Worm (Caenorhabditis elegans) whole organism, L3 larva: ENCODE results near the gene oac-56.

Source experiments
- R02D3.7 ChIP-seq: fragments of 150-350 bp; optimal IDR thresholded peaks from 2 replicates; lab custom pipeline; 2014; ENCODE audit warnings: missing biosample characterization, missing genetic modification characterization
- ZK546.5 ChIP-seq: sonication (generic microtip); optimal IDR thresholded peaks from 2 replicates; lab custom pipeline; 2017; ENCODE audit warnings: missing biosample characterization, missing genetic modification characterization
- aly-2 ChIP-seq: fragments of 150-350 bp; optimal IDR thresholded peaks from 2 replicates; lab custom pipeline; 2014; ENCODE audit warnings: missing biosample characterization, missing genetic modification characterization
- ama-1 ChIP-seq: fragments of 150-350 bp; optimal IDR thresholded peaks from 2 replicates; lab custom pipeline; 2018
- ceh-28 ChIP-seq: fragments of 150-350 bp; optimal IDR thresholded peaks from 2 replicates; lab custom pipeline; 2014; ENCODE audit warnings: missing biosample characterization, missing genetic modification reagents, missing genetic modification characterization
- ceh-82 ChIP-seq: fragments of 150-350 bp; optimal IDR thresholded peaks from 2 replicates; lab custom pipeline; 2014; ENCODE audit warnings: missing biosample characterization, missing genetic modification characterization
- ceh-9 ChIP-seq: sonication (generic microtip); optimal IDR thresholded peaks from 2 replicates; lab custom pipeline; 2018; ENCODE audit warnings: missing biosample characterization, missing genetic modification characterization
- egl-27 ChIP-seq: sonication (generic microtip); optimal IDR thresholded peaks from 4 replicates; lab custom pipeline; 2017; ENCODE audit warnings: missing biosample characterization, missing genetic modification reagents, missing genetic modification characterization
- elt-3 ChIP-seq, 3 experiments: fragments of 150-350 bp in 1 of 3; sonication (generic microtip) in 2 of 3; optimal IDR thresholded peaks; 2 replicates in 2 of 3; 4 replicates in 1 of 3; lab custom pipeline; 2014 to 2017; ENCODE audit warnings: missing biosample characterization in 3 of 3, missing genetic modification characterization in 3 of 3
- eor-1 ChIP-seq, 2 experiments: fragments of 150-350 bp; optimal IDR thresholded peaks; 2 replicates each; lab custom pipeline; 2014 to 2018; ENCODE audit warnings: missing biosample characterization in 2 of 2, missing genetic modification characterization in 2 of 2
- fkh-10 ChIP-seq: sonication (generic microtip); optimal IDR thresholded peaks from 2 replicates; lab custom pipeline; 2017; ENCODE audit warnings: missing biosample characterization, missing genetic modification reagents, missing genetic modification characterization
- fkh-2 ChIP-seq: fragments of 150-350 bp; optimal IDR thresholded peaks from 2 replicates; lab custom pipeline; 2014; ENCODE audit warnings: missing biosample characterization, missing genetic modification reagents, missing genetic modification characterization
- hmg-11 ChIP-seq: sonication (generic microtip); optimal IDR thresholded peaks from 2 replicates; lab custom pipeline; 2016; ENCODE audit warnings: missing genetic modification characterization, missing compliant biosample characterization
- jun-1 ChIP-seq: fragments of 150-350 bp; optimal IDR thresholded peaks from 2 replicates; lab custom pipeline; 2014; ENCODE audit warnings: missing biosample characterization, missing genetic modification reagents, missing genetic modification characterization
- lin-15B ChIP-seq: fragments of 150-350 bp; optimal IDR thresholded peaks from 2 replicates; lab custom pipeline; 2014; ENCODE audit warnings: missing biosample characterization, missing genetic modification characterization
- lin-39 ChIP-seq: fragments of 150-350 bp; optimal IDR thresholded peaks from 2 replicates; lab custom pipeline; 2018; ENCODE audit warnings: missing biosample characterization, missing genetic modification reagents, missing genetic modification characterization
- lsy-12 ChIP-seq: sonication (generic microtip); optimal IDR thresholded peaks from 2 replicates; lab custom pipeline; 2016; ENCODE audit warnings: mild to moderate bottlenecking, missing genetic modification characterization, missing compliant biosample characterization
- mdl-1 ChIP-seq: fragments of 150-350 bp; optimal IDR thresholded peaks from 2 replicates; lab custom pipeline; 2014; ENCODE audit warnings: missing biosample characterization, missing genetic modification characterization
- mml-1 ChIP-seq: fragments of 150-350 bp; sonication (generic microtip); optimal IDR thresholded peaks from 3 replicates; lab custom pipeline; 2014; ENCODE audit warnings: missing biosample characterization, missing genetic modification characterization
- nfya-1 ChIP-seq: sonication (generic microtip); optimal IDR thresholded peaks from 2 replicates; lab custom pipeline; 2017; ENCODE audit warnings: missing genetic modification characterization, mild to moderate bottlenecking, missing compliant biosample characterization, antibody characterized with exemption, moderate library complexity; ENCODE audit not compliant: insufficient read depth
- nhr-11 ChIP-seq: fragments of 150-350 bp; optimal IDR thresholded peaks from 2 replicates; lab custom pipeline; 2014; ENCODE audit warnings: missing biosample characterization, missing genetic modification characterization
- nhr-23 ChIP-seq: fragments of 150-350 bp; optimal IDR thresholded peaks from 2 replicates; lab custom pipeline; 2014; ENCODE audit warnings: missing biosample characterization, missing genetic modification reagents, missing genetic modification characterization
- nhr-237 ChIP-seq: fragments of 150-350 bp; optimal IDR thresholded peaks from 2 replicates; lab custom pipeline; 2014; ENCODE audit warnings: missing biosample characterization, missing genetic modification characterization
- nhr-25 ChIP-seq: sonication (generic microtip); optimal IDR thresholded peaks from 2 replicates; lab custom pipeline; 2017; ENCODE audit warnings: missing biosample characterization, missing genetic modification characterization
- nhr-28 ChIP-seq: fragments of 150-350 bp; optimal IDR thresholded peaks from 2 replicates; lab custom pipeline; 2014; ENCODE audit warnings: missing biosample characterization, missing genetic modification characterization
- nhr-43 ChIP-seq: sonication (generic microtip); optimal IDR thresholded peaks from 2 replicates; lab custom pipeline; 2016; ENCODE audit warnings: mild to moderate bottlenecking, missing genetic modification characterization, missing compliant biosample characterization; ENCODE audit not compliant: poor library complexity, severe bottlenecking
- nhr-67 ChIP-seq: fragments of 150-350 bp; optimal IDR thresholded peaks from 2 replicates; lab custom pipeline; 2014; ENCODE audit warnings: missing biosample characterization, missing genetic modification characterization
- nhr-77 ChIP-seq: fragments of 150-350 bp; optimal IDR thresholded peaks from 2 replicates; lab custom pipeline; 2014; ENCODE audit warnings: missing biosample characterization, missing genetic modification characterization
- pha-4 ChIP-seq: fragments of 150-350 bp; optimal IDR thresholded peaks from 2 replicates; lab custom pipeline; 2014; ENCODE audit warnings: missing biosample characterization, missing genetic modification reagents, missing genetic modification characterization
- skn-1 ChIP-seq: fragments of 150-350 bp; optimal IDR thresholded peaks from 2 replicates; lab custom pipeline; 2014; ENCODE audit warnings: missing biosample characterization, missing genetic modification characterization
- snpc-4 ChIP-seq: fragments of 150-350 bp; optimal IDR thresholded peaks from 2 replicates; lab custom pipeline; 2014; ENCODE audit warnings: missing biosample characterization, missing genetic modification characterization
- tbx-2 ChIP-seq: sonication (generic microtip); optimal IDR thresholded peaks from 2 replicates; lab custom pipeline; 2016; ENCODE audit warnings: mild to moderate bottlenecking, missing genetic modification characterization, missing compliant biosample characterization
- unc-62 ChIP-seq: fragments of 150-350 bp; sonication (generic microtip); optimal IDR thresholded peaks from 4 replicates; lab custom pipeline; 2014; ENCODE audit warnings: missing biosample characterization, missing genetic modification reagents, missing genetic modification characterization
- zag-1 ChIP-seq: fragments of 150-350 bp; optimal IDR thresholded peaks from 2 replicates; lab custom pipeline; 2014; ENCODE audit warnings: missing biosample characterization, missing genetic modification characterization
- ztf-11 ChIP-seq: fragments of 150-350 bp; optimal IDR thresholded peaks from 2 replicates; lab custom pipeline; 2014; ENCODE audit warnings: missing biosample characterization, missing genetic modification characterization
- ztf-4 ChIP-seq: fragments of 150-350 bp; optimal IDR thresholded peaks from 2 replicates; lab custom pipeline; 2014; ENCODE audit warnings: missing biosample characterization, missing genetic modification characterization

oac-56 gene

ce11 chrIV:14384194-14384593 is 33.6 kb upstream of the oac-56 start:
- TF ChIP-seq ztf-11 (tag; lab: Kevin White, UChicago) (no peak), R02D3.7 (tag; lab: Kevin White, UChicago) (no peak), snpc-4 (tag; lab: Kevin White, UChicago) (no peak), ceh-28 (tag; lab: Kevin White, UChicago) (no peak), nhr-25 (tag; lab: Kevin White, UChicago) (no peak), lin-39 (tag; lab: Kevin White, UChicago) (no peak), jun-1 (tag; lab: Kevin White, UChicago) (no peak), fkh-2 (tag; lab: Kevin White, UChicago) (no peak)

ce11 chrIV:14383474-14383873 is 32.9 kb upstream of the oac-56 start, which contains the start of gene paqr-3:
Gene paqr-3, minus strand, starts transcription at chrIV:14383683.
- TF ChIP-seq ztf-11 (tag; lab: Kevin White, UChicago), result no peak
- no peak for TF ChIP-seq hmg-11 (tag; lab: Kevin White, UChicago)
- TF ChIP-seq nhr-77, result no peak
- TF ChIP-seq lin-15B (tag; lab: Kevin White, UChicago), result no peak
- no peak for TF ChIP-seq nhr-23 (tag; lab: Kevin White, UChicago)
- TF ChIP-seq ceh-82, result no peak
- no peak for TF ChIP-seq ama-1 (lab: Kevin White, UChicago)
- no peak for TF ChIP-seq nhr-237
- no peak for TF ChIP-seq egl-27 (tag; lab: Kevin White, UChicago)
- TF ChIP-seq nfya-1 (tag; lab: Kevin White, UChicago), result no peak
- TF ChIP-seq fkh-10, result no peak
- TF ChIP-seq unc-62 (GFP tag; lab: Kevin White, UChicago), result no peak

ce11 chrIV:14379191-14379590 is 28.6 kb upstream of the oac-56 start:
- TF ChIP-seq fkh-2 (tag; lab: Kevin White, UChicago) (no peak), ceh-9 (tag; lab: Kevin White, UChicago) (no peak), ztf-11 (tag; lab: Kevin White, UChicago) (no peak), nhr-11 (tag; lab: Kevin White, UChicago) (no peak), aly-2 (no peak), fkh-10 (no peak), zag-1 (tag; lab: Kevin White, UChicago) (no peak), tbx-2 (no peak), nhr-28 (tag; lab: Kevin White, UChicago) (no peak)

- TF ChIP-seq nhr-77, result no peak
- TF ChIP-seq, all 47 proteins: peak for 0
Observed at ce11 chrIV:14377850-14378249, 27.3 kb upstream of the oac-56 start.

ce11 chrIV:14377267-14377814 is 26.8 kb upstream of the oac-56 start:
- no peak for TF ChIP-seq fkh-10
- TF ChIP-seq nhr-67 (tag; lab: Kevin White, UChicago), result no peak
- TF ChIP-seq eor-1 (tag; optimal IDR thresholded peaks at IDR 0.05; lab: Kevin White, UChicago), result no peak
- no peak for TF ChIP-seq lsy-12 (tag; lab: Kevin White, UChicago)
- TF ChIP-seq nhr-43 (tag; lab: Kevin White, UChicago), result no peak
- no peak for TF ChIP-seq ZK546.5
- TF ChIP-seq mdl-1 (tag; lab: Kevin White, UChicago), result no peak
- no peak for TF ChIP-seq pha-4
- no peak for TF ChIP-seq aly-2
- TF ChIP-seq mml-1, result no peak
- no peak for TF ChIP-seq nhr-77
- no peak for TF ChIP-seq nhr-25 (tag; lab: Kevin White, UChicago)
- TF ChIP-seq skn-1 (tag; lab: Kevin White, UChicago), result no peak
- no peak for TF ChIP-seq nhr-11 (tag; lab: Kevin White, UChicago)
- no peak for TF ChIP-seq elt-3 (tag; optimal IDR thresholded peaks at IDR 0.05; lab: Kevin White, UChicago)
- TF ChIP-seq ztf-4, result no peak
- no peak for TF ChIP-seq lin-39 (tag; lab: Kevin White, UChicago)
- TF ChIP-seq, all 47 proteins: peak for 0
